Fruit fly (Drosophila melanogaster) whole organism: ENCODE measurements around the gene CG10710.

Source experiments
- CG8478 ChIP-seq: fragments of >200 bp; optimal IDR thresholded peaks from 2 replicates; lab custom pipeline; 2018; ENCODE audit warnings: inconsistent platforms
- Dll ChIP-seq: fragments of >200 bp; optimal IDR thresholded peaks from 2 replicates; lab custom pipeline; 2017
- EcR ChIP-seq, 2 experiments: fragments of >200 bp; optimal IDR thresholded peaks; 2 replicates each; lab custom pipeline; 2017; ENCODE audit warnings: missing biosample characterization in 2 of 2, missing genetic modification characterization in 2 of 2, missing genetic modification reagents in 2 of 2
- pan ChIP-seq: fragments of >200 bp; optimal IDR thresholded peaks from 2 replicates; lab custom pipeline; 2017
- psq ChIP-seq: fragments of >200 bp; optimal IDR thresholded peaks from 2 replicates; lab custom pipeline; 2017
- usp ChIP-seq: fragments of >200 bp; optimal IDR thresholded peaks from 2 replicates; lab custom pipeline; 2017; ENCODE audit warnings: missing biosample characterization, missing genetic modification characterization, mixed read lengths

Gene CG10710

dm6 chr3L:13519555-13520284, at the start of gene CG10710:
CG10710 (minus strand) TSS chr3L:13519605.
- TF ChIP-seq psq (lab: Kevin White, UChicago) = no peak
- TF ChIP-seq EcR (GFP tag; optimal IDR thresholded peaks at IDR 0.05; lab: Kevin White, UChicago) = no peak
- TF ChIP-seq usp (GFP tag; lab: Kevin White, UChicago) = no peak
- no peak for TF ChIP-seq CG8478 (lab: Kevin White, UChicago)
- TF ChIP-seq pan = no peak
- no peak for TF ChIP-seq Dll (lab: Kevin White, UChicago)

- no peak for TF ChIP-seq pan
- no peak for TF ChIP-seq usp (GFP tag; lab: Kevin White, UChicago)
- TF ChIP-seq Dll (lab: Kevin White, UChicago) = no peak
- TF ChIP-seq CG8478 (lab: Kevin White, UChicago) = no peak
- TF ChIP-seq EcR (GFP tag; optimal IDR thresholded peaks at IDR 0.05; lab: Kevin White, UChicago) = no peak
- no peak for TF ChIP-seq psq (lab: Kevin White, UChicago)
These were observed 6.3 kb downstream of the CG10710 start, which contains the start of the genes Vps36 and Liprin-beta for dm6 chr3L:13513112-13513538. Vps36 (minus strand) TSS chr3L:13513112. Liprin-beta (plus strand) TSS chr3L:13513254.

- no peak for TF ChIP-seq pan
- TF ChIP-seq psq (lab: Kevin White, UChicago) = no peak
- TF ChIP-seq usp (GFP tag; lab: Kevin White, UChicago) = no peak
- no peak for TF ChIP-seq Dll (lab: Kevin White, UChicago)
These were observed 15.8 kb downstream of the CG10710 start for dm6 chr3L:13503631-13504030.

dm6 chr3L:13502484-13503109, 16.8 kb downstream of the CG10710 start, which contains the start of gene Spt20:
Spt20 (plus strand) TSS chr3L:13502707.
- TF ChIP-seq EcR (GFP tag; optimal IDR thresholded peaks at IDR 0.05; lab: Kevin White, UChicago) (no peak), psq (lab: Kevin White, UChicago) (no peak)

dm6 chr3L:13499932-13500719, 19.3 kb downstream of the CG10710 start:
- no peak for TF ChIP-seq psq (lab: Kevin White, UChicago)
- TF ChIP-seq Dll (lab: Kevin White, UChicago) = no peak

dm6 chr3L:13499531-13499930, 19.9 kb downstream of the CG10710 start:
- no peak for TF ChIP-seq pan

- TF ChIP-seq psq (lab: Kevin White, UChicago) (no peak), CG8478 (lab: Kevin White, UChicago) (no peak), pan (no peak), usp (GFP tag; lab: Kevin White, UChicago) (no peak), EcR (GFP tag; optimal IDR thresholded peaks at IDR 0.05; lab: Kevin White, UChicago) (no peak), Dll (lab: Kevin White, UChicago) (no peak)
These were observed 21.6 kb downstream of the CG10710 start for dm6 chr3L:13497720-13498355.

- TF ChIP-seq Dll (lab: Kevin White, UChicago) (no peak), pan (no peak), usp (GFP tag; lab: Kevin White, UChicago) (no peak), psq (lab: Kevin White, UChicago) (no peak), CG8478 (lab: Kevin White, UChicago) (no peak), EcR (GFP tag; optimal IDR thresholded peaks at IDR 0.05; lab: Kevin White, UChicago) (no peak)
These were observed 24.3 kb downstream of the CG10710 start for dm6 chr3L:13495065-13495464.

dm6 chr3L:13494363-13495015, 24.9 kb downstream of the CG10710 start:
- TF ChIP-seq Dll (lab: Kevin White, UChicago) (peak; percentile 11), pan (no peak), EcR (GFP tag; optimal IDR thresholded peaks at IDR 0.05; lab: Kevin White, UChicago) (peak in 1 of 2 experiments; percentile 7)

- no peak for TF ChIP-seq pan
- TF ChIP-seq usp (GFP tag; lab: Kevin White, UChicago) = no peak
- no peak for TF ChIP-seq Dll (lab: Kevin White, UChicago)
- TF ChIP-seq EcR (GFP tag; optimal IDR thresholded peaks at IDR 0.05; lab: Kevin White, UChicago) = no peak
- no peak for TF ChIP-seq CG8478 (lab: Kevin White, UChicago)
- TF ChIP-seq psq (lab: Kevin White, UChicago) = no peak
These were observed 28.6 kb downstream of the CG10710 start for dm6 chr3L:13490689-13491348.
